Fruit fly (Drosophila melanogaster) whole organism, embryonic: ENCODE measurements around the gene CoRest.

Experiments
- Ada2b ChIP-seq: fragments of 200-800 bp; sonication (Bioruptor generic); IDR thresholded peaks from 2 replicates; pipeline ENCODE4 v1.3.6; 2022; ENCODE audit warnings: missing biosample characterization, missing genetic modification characterization
- Asciz ChIP-seq: fragments of 200-800 bp; sonication (Bioruptor generic); optimal IDR thresholded peaks from 2 replicates; lab custom pipeline; 2017; ENCODE audit warnings: missing biosample characterization, mild to moderate bottlenecking, missing genetic modification characterization, missing genetic modification reagents
- Bgb ChIP-seq: fragments of 200-800 bp; sonication (Bioruptor generic); IDR thresholded peaks from 2 replicates; pipeline ENCODE4 v1.3.6; 2022; ENCODE audit warnings: missing biosample characterization, missing genetic modification characterization; ENCODE audit not compliant: partially characterized antibody
- CG11247 ChIP-seq: fragments of 200-800 bp; sonication (Bioruptor generic); IDR thresholded peaks from 2 replicates; pipeline ENCODE4 v1.3.6; 2022; ENCODE audit warnings: missing biosample characterization, missing genetic modification characterization
- CG11723 ChIP-seq: fragments of 200-800 bp; sonication (Bioruptor generic); optimal IDR thresholded peaks from 2 replicates; lab custom pipeline; 2017; ENCODE audit warnings: missing biosample characterization, mild to moderate bottlenecking, missing genetic modification characterization
- CG13424 ChIP-seq: fragments of 200-800 bp; sonication (Bioruptor generic); optimal IDR thresholded peaks from 2 replicates; lab custom pipeline; 2019; ENCODE audit warnings: missing biosample characterization, mild to moderate bottlenecking, missing genetic modification characterization, moderate library complexity
- CG14667 ChIP-seq: fragments of 200-800 bp; sonication (Bioruptor generic); IDR thresholded peaks from 2 replicates; pipeline ENCODE4 v1.3.6; 2022; ENCODE audit warnings: missing biosample characterization, missing genetic modification characterization
- CG1602 ChIP-seq: fragments of 200-800 bp; sonication (Bioruptor generic); optimal IDR thresholded peaks from 3 replicates; lab custom pipeline; 2016; ENCODE audit warnings: missing biosample characterization, missing genetic modification characterization
- CG17361 ChIP-seq: fragments of 200-800 bp; sonication (Bioruptor generic); IDR thresholded peaks from 3 replicates; pipeline ENCODE4 v1.3.6; 2022; ENCODE audit warnings: missing biosample characterization, missing genetic modification characterization
- CG1792 ChIP-seq: fragments of 200-800 bp; sonication (Bioruptor generic); optimal IDR thresholded peaks from 2 replicates; lab custom pipeline; 2016; ENCODE audit warnings: missing biosample characterization, missing genetic modification characterization
- CG2116 ChIP-seq: fragments of 200-800 bp; sonication (Bioruptor generic); optimal IDR thresholded peaks from 3 replicates; lab custom pipeline; 2018; ENCODE audit warnings: missing biosample characterization, mild to moderate bottlenecking, missing genetic modification characterization
- CG2120 ChIP-seq: fragments of 200-800 bp; sonication (Bioruptor generic); optimal IDR thresholded peaks from 3 replicates; lab custom pipeline; 2016; ENCODE audit warnings: missing biosample characterization, missing genetic modification characterization
- CG30403 ChIP-seq: fragments of 200-800 bp; sonication (Bioruptor generic); optimal IDR thresholded peaks from 3 replicates; lab custom pipeline; 2016; ENCODE audit warnings: missing biosample characterization, missing genetic modification characterization
- CG31224 ChIP-seq: fragments of 200-800 bp; sonication (Bioruptor generic); IDR thresholded peaks from 2 replicates; pipeline ENCODE4 v1.3.6; 2022; ENCODE audit warnings: missing biosample characterization, missing genetic modification characterization
- CG3281 ChIP-seq: fragments of 200-800 bp; sonication (Bioruptor generic); optimal IDR thresholded peaks from 3 replicates; lab custom pipeline; 2017; ENCODE audit warnings: missing biosample characterization, mild to moderate bottlenecking, missing genetic modification characterization
- CG3838 ChIP-seq: fragments of 200-800 bp; sonication (Bioruptor generic); optimal IDR thresholded peaks from 3 replicates; lab custom pipeline; 2016; ENCODE audit warnings: missing biosample characterization, missing genetic modification characterization
- CG5953 ChIP-seq: fragments of 200-800 bp; sonication (Bioruptor generic); IDR thresholded peaks from 2 replicates; pipeline ENCODE4 v1.3.6; 2022; ENCODE audit warnings: missing biosample characterization, missing genetic modification characterization
- CG6813 ChIP-seq: fragments of 200-800 bp; sonication (Bioruptor generic); optimal IDR thresholded peaks from 2 replicates; lab custom pipeline; 2017; ENCODE audit warnings: missing biosample characterization, missing genetic modification characterization, mild to moderate bottlenecking, moderate library complexity, missing genetic modification reagents
- CG9437 ChIP-seq: fragments of 200-800 bp; sonication (Bioruptor generic); optimal IDR thresholded peaks from 2 replicates; lab custom pipeline; 2018; ENCODE audit warnings: missing biosample characterization, mild to moderate bottlenecking, missing genetic modification characterization
- CG9609 ChIP-seq: fragments of 200-800 bp; sonication (Bioruptor generic); optimal IDR thresholded peaks from 3 replicates; lab custom pipeline; 2016; ENCODE audit warnings: missing biosample characterization, missing genetic modification characterization
- CTCF ChIP-seq: fragments of 200-800 bp; sonication (Bioruptor generic); optimal IDR thresholded peaks from 2 replicates; lab custom pipeline; 2017; ENCODE audit warnings: missing biosample characterization, mild to moderate bottlenecking, missing genetic modification characterization, moderate library complexity
- Dbx ChIP-seq: fragments of 200-800 bp; sonication (Bioruptor generic); IDR thresholded peaks from 3 replicates; pipeline ENCODE4 v1.3.6; 2022; ENCODE audit warnings: missing biosample characterization, missing genetic modification characterization
- Dip2 ChIP-seq: fragments of 200-800 bp; sonication (Bioruptor generic); IDR thresholded peaks from 2 replicates; pipeline ENCODE4 v1.3.6; 2022; ENCODE audit warnings: missing biosample characterization, missing genetic modification characterization
- Doc2 ChIP-seq: fragments of 200-800 bp; sonication (Bioruptor generic); IDR thresholded peaks from 2 replicates; pipeline ENCODE4 v1.3.6; 2022; ENCODE audit warnings: missing biosample characterization, missing genetic modification characterization
- ERR ChIP-seq: fragments of 200-800 bp; sonication (Bioruptor generic); optimal IDR thresholded peaks from 2 replicates; lab custom pipeline; 2016; ENCODE audit warnings: missing biosample characterization, missing genetic modification characterization
- Fer2 ChIP-seq: fragments of 200-800 bp; sonication (Bioruptor generic); optimal IDR thresholded peaks from 2 replicates; lab custom pipeline; 2018; ENCODE audit warnings: missing biosample characterization, mild to moderate bottlenecking, missing genetic modification characterization, moderate library complexity
- H15 ChIP-seq: fragments of 200-800 bp; sonication (Bioruptor generic); IDR thresholded peaks from 3 replicates; pipeline ENCODE4 v1.3.6; 2022; ENCODE audit warnings: missing biosample characterization, missing genetic modification characterization
- H2.0 ChIP-seq: fragments of 200-800 bp; sonication (Bioruptor generic); IDR thresholded peaks from 2 replicates; pipeline ENCODE4 v1.3.6; 2022; ENCODE audit warnings: missing biosample characterization, missing genetic modification characterization
- HHEX ChIP-seq: fragments of 200-800 bp; sonication (Bioruptor generic); optimal IDR thresholded peaks from 3 replicates; lab custom pipeline; 2017; ENCODE audit warnings: missing biosample characterization, mild to moderate bottlenecking, missing genetic modification characterization, missing genetic modification reagents
- HLH4C ChIP-seq: fragments of 200-800 bp; sonication (Bioruptor generic); IDR thresholded peaks from 3 replicates; pipeline ENCODE4 v1.3.6; 2022; ENCODE audit warnings: missing biosample characterization, missing genetic modification characterization; ENCODE audit not compliant: partially characterized antibody
- Hr51 ChIP-seq, 2 experiments: fragments of 200-800 bp; sonication (Bioruptor generic); optimal IDR thresholded peaks; 2 replicates in 1 of 2; 3 replicates in 1 of 2; lab custom pipeline; 2016 to 2018; ENCODE audit warnings: missing biosample characterization in 2 of 2, missing genetic modification characterization in 2 of 2, mild to moderate bottlenecking in 1 of 2, moderate library complexity in 1 of 2
- Jarid2 ChIP-seq: fragments of 200-800 bp; sonication (Bioruptor generic); optimal IDR thresholded peaks from 3 replicates; lab custom pipeline; 2017; ENCODE audit warnings: mild to moderate bottlenecking, missing biosample characterization, missing genetic modification reagents, missing genetic modification characterization
- MESR4 ChIP-seq: fragments of 200-800 bp; sonication (Bioruptor generic); optimal IDR thresholded peaks from 2 replicates; lab custom pipeline; 2018; ENCODE audit warnings: missing biosample characterization, mild to moderate bottlenecking, missing genetic modification characterization, moderate library complexity
- NFAT ChIP-seq: fragments of 200-800 bp; sonication (Bioruptor generic); IDR thresholded peaks from 2 replicates; pipeline ENCODE4 v1.3.6; 2022; ENCODE audit warnings: missing biosample characterization, missing genetic modification characterization
- Pdp1 ChIP-seq, 2 experiments: fragments of 200-800 bp; sonication (Bioruptor generic); optimal IDR thresholded peaks; 3 replicates each; lab custom pipeline; 2016; ENCODE audit warnings: missing biosample characterization in 2 of 2, missing genetic modification characterization in 2 of 2, mild to moderate bottlenecking in 1 of 2, moderate library complexity in 1 of 2
- btn ChIP-seq: fragments of 200-800 bp; sonication (Bioruptor generic); optimal IDR thresholded peaks from 2 replicates; lab custom pipeline; 2016; ENCODE audit warnings: missing biosample characterization, missing genetic modification characterization
- chm ChIP-seq: fragments of 200-800 bp; sonication (Bioruptor generic); IDR thresholded peaks from 2 replicates; pipeline ENCODE4 v1.3.6; 2022; ENCODE audit warnings: missing biosample characterization, missing genetic modification characterization
- da ChIP-seq: fragments of 200-800 bp; sonication (Bioruptor generic); optimal IDR thresholded peaks from 2 replicates; lab custom pipeline; 2016; ENCODE audit warnings: missing biosample characterization, missing genetic modification characterization
- dysf ChIP-seq: fragments of 200-800 bp; sonication (Bioruptor generic); IDR thresholded peaks from 3 replicates; pipeline ENCODE4 v1.3.6; 2022; ENCODE audit warnings: missing biosample characterization, missing genetic modification characterization
- eve ChIP-seq, 2 experiments: fragments of >200 bp; optimal IDR thresholded peaks; 2 replicates each; lab custom pipeline; 2017; ENCODE audit warnings: missing biosample characterization in 2 of 2, missing genetic modification characterization in 2 of 2
- ewg ChIP-seq: fragments of 200-800 bp; sonication (Bioruptor generic); optimal IDR thresholded peaks from 3 replicates; lab custom pipeline; 2017; ENCODE audit warnings: mild to moderate bottlenecking, missing biosample characterization, missing genetic modification reagents, missing genetic modification characterization
- gcm ChIP-seq: fragments of 200-800 bp; sonication (Bioruptor generic); optimal IDR thresholded peaks from 2 replicates; lab custom pipeline; 2019; ENCODE audit warnings: missing biosample characterization, mild to moderate bottlenecking, missing genetic modification characterization, moderate library complexity
- mam ChIP-seq: fragments of 200-800 bp; sonication (Bioruptor generic); optimal IDR thresholded peaks from 3 replicates; lab custom pipeline; 2016; ENCODE audit warnings: missing biosample characterization, missing genetic modification characterization
- onecut ChIP-seq: fragments of 200-800 bp; sonication (Bioruptor generic); IDR thresholded peaks from 2 replicates; pipeline ENCODE4 v1.3.6; 2022; ENCODE audit warnings: missing biosample characterization, missing genetic modification characterization
- pum ChIP-seq: fragments of 200-800 bp; sonication (Bioruptor generic); optimal IDR thresholded peaks from 2 replicates; lab custom pipeline; 2016; ENCODE audit warnings: missing biosample characterization, missing genetic modification characterization
- sc ChIP-seq, 3 experiments: fragments of >200 bp in 2 of 3; fragments of 200-800 bp in 1 of 3; sonication (Bioruptor generic) in 1 of 3; optimal IDR thresholded peaks; 2 replicates in 2 of 3; 3 replicates in 1 of 3; lab custom pipeline; 2017; ENCODE audit warnings: mild to moderate bottlenecking in 1 of 3, missing biosample characterization in 1 of 3, missing genetic modification characterization in 1 of 3, missing genetic modification reagents in 1 of 3
- seq ChIP-seq: fragments of 200-800 bp; sonication (Bioruptor generic); IDR thresholded peaks from 2 replicates; pipeline ENCODE4 v1.3.6; 2022; ENCODE audit warnings: missing biosample characterization, missing genetic modification characterization
- wdn ChIP-seq: fragments of 200-800 bp; sonication (Bioruptor generic); IDR thresholded peaks from 2 replicates; pipeline ENCODE4 v1.3.6; 2022; ENCODE audit warnings: missing biosample characterization, missing genetic modification characterization
- zen2 ChIP-seq: fragments of 200-800 bp; sonication (Bioruptor generic); IDR thresholded peaks from 3 replicates; pipeline ENCODE4 v1.3.6; 2022; ENCODE audit warnings: missing biosample characterization, missing genetic modification characterization; ENCODE audit not compliant: partially characterized antibody

Gene CoRest

DNA sequence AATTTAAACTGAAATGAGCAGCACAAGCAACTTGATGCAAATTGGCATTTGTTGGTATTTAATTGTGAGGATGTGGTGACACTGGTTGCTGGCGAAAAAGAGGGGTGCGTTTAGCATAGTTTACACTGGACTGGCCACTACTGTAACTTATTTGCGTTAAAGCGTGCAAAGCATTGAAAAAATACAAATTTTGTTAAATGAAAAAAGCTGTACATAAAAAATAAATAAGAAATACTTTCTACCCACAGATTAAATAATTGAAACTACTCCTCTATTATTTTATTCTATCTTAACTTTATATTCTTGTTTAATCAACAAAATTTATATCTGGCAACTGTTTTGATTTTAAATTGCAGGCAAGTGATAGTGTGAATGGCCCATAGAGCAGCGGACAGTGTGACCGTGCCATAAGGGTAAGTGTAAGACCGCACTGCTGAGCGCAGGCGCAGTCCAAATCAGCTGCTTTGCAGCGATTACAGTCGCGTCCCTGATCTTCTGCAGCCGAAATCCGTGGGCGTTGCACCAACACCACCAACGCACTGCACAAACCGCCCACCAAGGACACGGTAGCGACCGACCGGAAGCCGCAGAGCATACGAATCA is 44.1 kb downstream of the CoRest start, which contains the start of the genes Grip84 and car (continued):
- TF ChIP-seq CG11247 (GFP tag; lab: Robert Waterston, UW) (0 out of 2 replicates have a peak, but pooled peaks have one; percentile 29), gcm (peak; percentile 51), H2.0 (GFP tag; lab: Robert Waterston, UW) (peak; percentile 23; the same call in 1 of the 2 replicates), CG30403 (GFP tag; lab: Kevin White, UChicago) (peak; percentile 83), btn (no peak), CG3281 (GFP tag; lab: Kevin White, UChicago) (no peak), CG31224 (peak; percentile 49), onecut (GFP tag; lab: Robert Waterston, UW) (no peak), CG1792 (no peak), CG2120 (peak; percentile 80), CG9609 (GFP tag; lab: Kevin White, UChicago) (peak; percentile 46), CG3838 (no peak), Hr51 (GFP tag; optimal IDR thresholded peaks at IDR 0.05; lab: Kevin White, UChicago) (peak in 1 of 2 experiments; percentile 25), CG2116 (GFP tag; lab: Kevin White, UChicago) (peak; percentile 52), seq (GFP tag; lab: Robert Waterston, UW) (peak; percentile 28; the same call in 1 of the 2 replicates), CG6813 (no peak), ewg (GFP tag; lab: Kevin White, UChicago) (peak; percentile 99), da (GFP tag; lab: Kevin White, UChicago) (peak; percentile 25), wdn (GFP tag; lab: Robert Waterston, UW) (peak; percentile 48; the same call in 1 of the 2 replicates), CG13424 (peak; percentile 79), Dbx (GFP tag; lab: Robert Waterston, UW) (peak; percentile 61; the same call in 1 of the 3 replicates), Ada2b (peak; percentile 47; the same call in 1 of the 2 replicates), CTCF (GFP tag; lab: Kevin White, UChicago) (peak; percentile 21), CG17361 (GFP tag; lab: Robert Waterston, UW) (peak; percentile 86), CG14667 (GFP tag; lab: Robert Waterston, UW) (0 out of 2 replicates have a peak, but pooled peaks have one; percentile 29), zen2 (no peak), Dip2 (GFP tag; lab: Robert Waterston, UW) (no peak), pum (peak; percentile 72), mam (GFP tag; lab: Kevin White, UChicago) (peak; percentile 80), HLH4C (no peak), dysf (GFP tag; lab: Robert Waterston, UW) (peak; percentile 80), NFAT (GFP tag; lab: Robert Waterston, UW) (0 out of 2 replicates have a peak, but pooled peaks have one; percentile 15), Doc2 (GFP tag; lab: Robert Waterston, UW) (no peak), Pdp1 (GFP tag; optimal IDR thresholded peaks at IDR 0.05; lab: Kevin White, UChicago) (peak in 1 of 2 experiments; percentile 63), Fer2 (tag; lab: Kevin White, UChicago) (peak; percentile 25), Asciz (no peak), Jarid2 (GFP tag; lab: Kevin White, UChicago) (no peak), H15 (peak; percentile 43; the same call in 1 of the 3 replicates), CG11723 (GFP tag; lab: Kevin White, UChicago) (no peak), Bgb (GFP tag; lab: Robert Waterston, UW) (0 out of 2 replicates have a peak, but pooled peaks have one; percentile 7), sc (optimal IDR thresholded peaks at IDR 0.05; lab: Kevin White, UChicago) (no peak), sc (GFP tag; optimal IDR thresholded peaks at IDR 0.05; lab: Kevin White, UChicago) (peak; percentile 38), chm (GFP tag; lab: Robert Waterston, UW) (no peak), CG1602 (GFP tag; lab: Kevin White, UChicago) (peak; percentile 72), MESR4 (GFP tag; lab: Kevin White, UChicago) (peak; percentile 56), HHEX (peak; percentile 42), eve (GFP tag; optimal IDR thresholded peaks at IDR 0.05; lab: Kevin White, UChicago) (no peak), CG9437 (GFP tag; lab: Kevin White, UChicago) (peak; percentile 56), CG5953 (GFP tag; lab: Robert Waterston, UW) (no peak), ERR (no peak)
